Worm (Caenorhabditis elegans): ENCODE data around the gene nhr-86.

- TF ChIP-seq F13H6.1 (tag; optimal IDR thresholded peaks at IDR 0.05) (no peak), gmeb-2 (tag; optimal IDR thresholded peaks at IDR 0.05) (no peak), ama-1 (optimal IDR thresholded peaks at IDR 0.05) (no peak), unc-55 (GFP tag; optimal IDR thresholded peaks at IDR 0.05) (no peak), sox-4 (tag; optimal IDR thresholded peaks at IDR 0.05) (no peak), pha-4 (tag; optimal IDR thresholded peaks at IDR 0.05) (no peak), fkh-6 (tag; optimal IDR thresholded peaks at IDR 0.05) (no peak), T23F11.4 (GFP tag; optimal IDR thresholded peaks at IDR 0.05) (no peak), hlh-6 (tag; optimal IDR thresholded peaks at IDR 0.05) (no peak), ets-4 (tag; optimal IDR thresholded peaks at IDR 0.05) (no peak), ceh-19 (GFP tag; optimal IDR thresholded peaks at IDR 0.05) (no peak), pag-3 (tag; optimal IDR thresholded peaks at IDR 0.05; ENCODE audit: borderline replicate concordance) (no peak)
Measured at ce11 chrV:2029877-2030276, 36.8 kb downstream of the nhr-86 start, which contains the start of gene F59A7.12.

Measured in whole organism, late embryonic.